Fruit fly (Drosophila melanogaster) whole organism, pupa: ENCODE data around the gene NdufA3.

ENCODE experiments used
- CG10348 ChIP-seq: fragments of 200-800 bp; sonication (Bioruptor generic); IDR thresholded peaks from 2 replicates; pipeline ENCODE4 v1.3.6; 2022; ENCODE audit warnings: missing biosample characterization, missing genetic modification characterization
- CG12605 ChIP-seq: fragments of 200-800 bp; sonication (Bioruptor generic); IDR thresholded peaks from 2 replicates; pipeline ENCODE4 v1.3.6; 2022; ENCODE audit warnings: missing biosample characterization, missing genetic modification characterization
- CG13204 ChIP-seq: fragments of 200-800 bp; sonication (Bioruptor generic); optimal IDR thresholded peaks from 2 replicates; lab custom pipeline; 2018; ENCODE audit warnings: missing biosample characterization, mild to moderate bottlenecking, missing genetic modification characterization, moderate library complexity
- CG14655 ChIP-seq: fragments of 200-800 bp; sonication (Bioruptor generic); optimal IDR thresholded peaks from 3 replicates; lab custom pipeline; 2017; ENCODE audit warnings: mild to moderate bottlenecking, missing biosample characterization, missing genetic modification reagents, missing genetic modification characterization
- CG15710 ChIP-seq: fragments of 200-800 bp; sonication (Bioruptor generic); optimal IDR thresholded peaks from 2 replicates; lab custom pipeline; 2018; ENCODE audit warnings: missing biosample characterization, mild to moderate bottlenecking, missing genetic modification characterization, moderate library complexity
- CG32121 ChIP-seq: fragments of 200-800 bp; sonication (Bioruptor generic); IDR thresholded peaks from 2 replicates; pipeline ENCODE4 v1.3.6; 2022; ENCODE audit warnings: missing biosample characterization, missing genetic modification characterization
- CG34367 ChIP-seq: fragments of 200-800 bp; sonication (Bioruptor generic); optimal IDR thresholded peaks from 2 replicates; lab custom pipeline; 2018; ENCODE audit warnings: missing biosample characterization, mild to moderate bottlenecking, missing genetic modification characterization
- CG4496 ChIP-seq: fragments of 200-800 bp; sonication (Bioruptor generic); IDR thresholded peaks from 3 replicates; pipeline ENCODE4 v1.3.6; 2022; ENCODE audit warnings: missing biosample characterization, missing genetic modification characterization
- CG8159 ChIP-seq: fragments of 200-800 bp; sonication (Bioruptor generic); optimal IDR thresholded peaks from 3 replicates; lab custom pipeline; 2018; ENCODE audit warnings: missing biosample characterization, mild to moderate bottlenecking, missing genetic modification characterization, moderate library complexity
- CG9948 ChIP-seq: fragments of 200-800 bp; sonication (Bioruptor generic); optimal IDR thresholded peaks from 2 replicates; lab custom pipeline; 2018; ENCODE audit warnings: missing biosample characterization, mild to moderate bottlenecking, missing genetic modification characterization, moderate library complexity
- EcR ChIP-seq: fragments of 200-800 bp; sonication (Bioruptor generic); optimal IDR thresholded peaks from 3 replicates; lab custom pipeline; 2019; ENCODE audit warnings: missing biosample characterization, missing genetic modification characterization, mild to moderate bottlenecking, moderate library complexity, missing genetic modification reagents
- Ets98B ChIP-seq: fragments of 200-800 bp; sonication (Bioruptor generic); IDR thresholded peaks from 2 replicates; pipeline ENCODE4 v1.3.6; 2022; ENCODE audit warnings: missing biosample characterization, missing genetic modification characterization
- Pif1B ChIP-seq: fragments of 200-800 bp; sonication (Bioruptor generic); optimal IDR thresholded peaks from 3 replicates; lab custom pipeline; 2016; ENCODE audit warnings: missing biosample characterization, missing genetic modification characterization
- Snoo ChIP-seq: fragments of 200-800 bp; sonication (Bioruptor generic); optimal IDR thresholded peaks from 3 replicates; lab custom pipeline; 2017; ENCODE audit warnings: missing biosample characterization, mild to moderate bottlenecking, missing genetic modification characterization, inconsistent platforms

DNA sequence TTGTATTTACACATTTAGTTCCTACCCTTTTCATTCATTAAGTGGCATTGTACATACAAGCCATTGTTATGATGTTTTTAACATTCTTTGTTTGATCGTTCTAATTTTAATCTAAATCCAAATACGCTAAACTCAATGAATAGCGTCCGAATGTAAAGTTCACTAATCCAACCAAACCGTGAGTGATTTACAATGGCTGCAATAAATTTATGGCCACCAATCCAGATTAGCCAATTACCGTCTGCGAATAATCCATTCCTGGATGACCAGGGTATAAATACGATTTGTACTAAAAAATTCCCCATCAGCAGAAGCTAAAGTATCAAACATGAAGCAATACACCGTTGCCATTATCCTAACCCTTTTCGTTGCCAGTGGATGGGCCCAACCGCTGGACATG is 31.5 kb upstream of the NdufA3 start, which contains the start of gene CG12057:
- no peak for TF ChIP-seq Snoo (tag; lab: Kevin White, UChicago)
- TF ChIP-seq Pif1B (GFP tag; lab: Kevin White, UChicago) = no peak
- no peak for TF ChIP-seq CG9948 (tag; lab: Kevin White, UChicago)
- TF ChIP-seq CG8159 (tag; lab: Kevin White, UChicago) = no peak
- TF ChIP-seq CG4496 (GFP tag; lab: Robert Waterston, UW) = no peak
- no peak for TF ChIP-seq EcR (GFP tag; lab: Kevin White, UChicago)
- no peak for TF ChIP-seq CG10348
- TF ChIP-seq CG32121 (GFP tag; lab: Robert Waterston, UW) = no peak
- TF ChIP-seq Ets98B = no peak
- no peak for TF ChIP-seq CG13204 (GFP tag; lab: Kevin White, UChicago)
- no peak for TF ChIP-seq CG14655 (GFP tag; lab: Kevin White, UChicago)
- TF ChIP-seq CG34367 (tag; lab: Kevin White, UChicago) = no peak
- no peak for TF ChIP-seq CG12605 (GFP tag; lab: Robert Waterston, UW)
- no peak for TF ChIP-seq CG15710
